ENCODE assay signal across 2 fruit fly cellular contexts in the genomic region with DNA sequence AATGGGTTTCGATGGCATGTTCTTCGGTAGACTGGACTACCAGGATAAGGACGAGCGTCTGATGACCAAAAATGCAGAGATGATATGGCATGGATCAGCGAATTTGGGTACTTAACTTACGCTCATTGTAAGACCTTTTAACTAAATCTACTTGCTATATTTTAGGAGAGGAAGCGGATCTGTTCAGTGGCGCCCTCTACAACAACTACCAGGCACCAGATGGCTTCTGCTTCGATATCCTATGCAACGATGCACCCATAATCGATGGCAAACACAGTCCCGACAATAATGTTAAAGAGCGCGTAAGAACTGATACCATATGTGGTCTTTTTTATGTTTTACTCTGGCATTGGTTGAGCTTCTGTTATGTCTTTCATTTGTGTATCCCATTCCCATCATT.
TF ChIP-seq lines count a peak whose summit lies in the region.

No protein-coding gene starts in this region.

- TF ChIP-seq CTCF in S2 (optimal IDR thresholded peaks at IDR 0.05; lab: Kevin White, UChicago): peak; percentile 81 to 83
- TF ChIP-seq CTCF in whole organism, embryonic (GFP tag; optimal IDR thresholded peaks at IDR 0.05; lab: Kevin White, UChicago): peak; percentile 80

TF ChIP-seq in whole organism, embryonic, 481 proteins besides CTCF, POLR2A, EP300 and RAD21:
- peak; percentile 88 for TF ChIP-seq CG14965 (GFP tag; optimal IDR thresholded peaks at IDR 0.05; lab: Kevin White, UChicago; ENCODE audit: borderline replicate concordance)
- no peak for TF ChIP-seq seq (GFP tag; IDR thresholded peaks at IDR 0.05; lab: Robert Waterston, UW)
- TF ChIP-seq hbn (GFP tag; IDR thresholded peaks at IDR 0.05; lab: Robert Waterston, UW; ENCODE audit: partially characterized antibody): no peak
- peak; percentile 56 for TF ChIP-seq CG10979 (tag; optimal IDR thresholded peaks at IDR 0.05; lab: Kevin White, UChicago)
